Worm (Caenorhabditis elegans) whole organism, L1 larva: ENCODE measurements around the gene apy-1.

Experiments
- C16A3.4 ChIP-seq: fragments of 150-350 bp; optimal IDR thresholded peaks from 2 replicates; lab custom pipeline; 2014; ENCODE audit warnings: missing biosample characterization, missing genetic modification characterization
- aly-2 ChIP-seq: fragments of 150-350 bp; optimal IDR thresholded peaks from 2 replicates; lab custom pipeline; 2014; ENCODE audit warnings: missing biosample characterization, missing genetic modification characterization
- ama-1 ChIP-seq: fragments of 150-350 bp; optimal IDR thresholded peaks from 2 replicates; lab custom pipeline; 2014
- ces-1 ChIP-seq: fragments of 150-350 bp; optimal IDR thresholded peaks from 2 replicates; lab custom pipeline; 2014; ENCODE audit warnings: missing biosample characterization, missing genetic modification reagents, missing genetic modification characterization
- elt-3 ChIP-seq, 6 experiments: fragments of 150-350 bp in 1 of 6; sonication (generic microtip); optimal IDR thresholded peaks; 2 replicates each; lab custom pipeline; 2017 to 2018; ENCODE audit warnings: missing biosample characterization in 6 of 6, missing genetic modification characterization in 6 of 6, inconsistent platforms in 1 of 6
- lin-39 ChIP-seq: fragments of 150-350 bp; optimal IDR thresholded peaks from 2 replicates; lab custom pipeline; 2014; ENCODE audit warnings: missing biosample characterization, missing genetic modification reagents, missing genetic modification characterization
- mdl-1 ChIP-seq, 2 experiments: fragments of 150-350 bp; optimal IDR thresholded peaks; 2 replicates each; lab custom pipeline; 2014 to 2017; ENCODE audit warnings: missing biosample characterization in 2 of 2, missing genetic modification characterization in 2 of 2, inconsistent platforms in 1 of 2
- nhr-12 ChIP-seq: sonication (generic microtip); optimal IDR thresholded peaks from 2 replicates; lab custom pipeline; 2017; ENCODE audit warnings: missing biosample characterization, missing genetic modification characterization
- nhr-237 ChIP-seq: fragments of 150-350 bp; optimal IDR thresholded peaks from 2 replicates; lab custom pipeline; 2014; ENCODE audit warnings: missing biosample characterization, missing genetic modification characterization
- nhr-71 ChIP-seq: sonication (generic microtip); optimal IDR thresholded peaks from 2 replicates; lab custom pipeline; 2016; ENCODE audit warnings: mild to moderate bottlenecking, missing genetic modification characterization, moderate library complexity, missing compliant biosample characterization
- pag-3 ChIP-seq: sonication (generic microtip); optimal IDR thresholded peaks from 2 replicates; lab custom pipeline; 2017; ENCODE audit warnings: missing genetic modification characterization, mild to moderate bottlenecking, missing compliant biosample characterization, antibody characterized with exemption, borderline replicate concordance; ENCODE audit not compliant: insufficient read depth
- pqm-1 ChIP-seq: sonication (generic microtip); optimal IDR thresholded peaks from 3 replicates; lab custom pipeline; 2017; ENCODE audit warnings: missing biosample characterization, missing genetic modification characterization
- unc-62 ChIP-seq: fragments of 150-350 bp; optimal IDR thresholded peaks from 2 replicates; lab custom pipeline; 2014; ENCODE audit warnings: missing biosample characterization, missing genetic modification reagents, missing genetic modification characterization

DNA sequence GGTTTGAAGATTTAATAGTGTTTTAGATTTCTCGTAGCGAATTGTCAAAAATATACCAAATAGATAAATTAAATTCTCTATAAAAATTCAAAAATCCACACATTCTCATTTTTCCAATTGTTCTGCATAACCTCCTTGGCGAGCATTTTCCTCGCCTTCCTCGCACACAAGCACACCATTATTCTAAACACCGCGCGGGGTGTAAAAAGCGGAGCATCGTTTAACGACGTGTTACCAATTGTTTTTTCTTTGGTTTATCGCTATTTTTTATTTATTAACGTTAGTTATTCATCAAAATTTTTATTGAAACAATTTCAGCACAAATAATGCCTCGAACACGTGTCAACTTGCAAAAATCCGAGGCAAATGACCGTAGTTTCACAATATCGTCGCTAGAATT is 4.5 kb downstream of the apy-1 start, which contains the start of gene vps-52:
- TF ChIP-seq pqm-1 (tag; lab: Kevin White, UChicago) (no peak), nhr-12 (tag; lab: Kevin White, UChicago) (no peak), pag-3 (tag; lab: Kevin White, UChicago) (no peak), nhr-237 (tag; lab: Kevin White, UChicago) (no peak), elt-3 (tag; optimal IDR thresholded peaks at IDR 0.05; lab: Kevin White, UChicago) (no peak), aly-2 (tag; lab: Kevin White, UChicago) (no peak), lin-39 (no peak), ces-1 (no peak), ama-1 (lab: Kevin White, UChicago) (no peak), C16A3.4 (tag; lab: Kevin White, UChicago) (peak; percentile 15), unc-62 (GFP tag; lab: Kevin White, UChicago) (no peak), mdl-1 (tag; optimal IDR thresholded peaks at IDR 0.05; lab: Kevin White, UChicago) (no peak), nhr-71 (tag; lab: Kevin White, UChicago) (no peak)
